Worm (Caenorhabditis elegans) whole organism, L4/young adult: Measurements from ENCODE around the gene clec-247.
"Not testable (repeated sequence)": the region's sequence is repeated elsewhere in the genome, so short reads cannot be mapped to it uniquely, and the experiment has no call there.

Source experiments
- W03F9.2 ChIP-seq: fragments of 150-350 bp; optimal IDR thresholded peaks from 2 replicates; lab custom pipeline; 2014; ENCODE audit warnings: missing biosample characterization, missing genetic modification characterization
- dao-5 ChIP-seq: sonication (generic microtip); optimal IDR thresholded peaks from 2 replicates; lab custom pipeline; 2016; ENCODE audit warnings: missing genotype, missing genetic modification characterization, moderate library complexity, missing compliant biosample characterization
- him-1 ChIP-seq: sonication (generic microtip); optimal IDR thresholded peaks from 2 replicates; lab custom pipeline; 2016; ENCODE audit warnings: missing genotype, missing genetic modification reagents, missing genetic modification characterization, missing compliant biosample characterization

The clec-247 gene

ce11 chrV:18270403-18270802 lies 12.3 kb upstream of the clec-247 start, which contains the start of gene Y37H2C.4:
Gene Y37H2C.4 (plus strand): TSS chrV:18270703.
- TF ChIP-seq dao-5 (tag; lab: Kevin White, UChicago) = no peak
- TF ChIP-seq W03F9.2 (tag; lab: Kevin White, UChicago) = no peak
- TF ChIP-seq him-1 (tag; lab: Kevin White, UChicago) = no peak

ce11 chrV:18280778-18281177 lies 1.9 kb upstream of the clec-247 start, which contains the start of gene Y51A2A.16:
Gene Y51A2A.16 (minus strand): TSS chrV:18280878.
- TF ChIP-seq him-1 (tag; lab: Kevin White, UChicago) (no peak), W03F9.2 (tag; lab: Kevin White, UChicago) (no peak), dao-5 (tag; lab: Kevin White, UChicago) (no peak)

- TF ChIP-seq W03F9.2 (tag; lab: Kevin White, UChicago) = no peak
- no peak for TF ChIP-seq dao-5 (tag; lab: Kevin White, UChicago)
Measured at ce11 chrV:18290642-18291041, 7.9 kb downstream of the clec-247 start, which contains the start of gene Y51A2A.4. Gene Y51A2A.4 (plus strand): TSS chrV:18290942.

ce11 chrV:18292295-18292694 lies 9.6 kb downstream of the clec-247 start, which contains the start of gene Y51A2A.12:
Gene Y51A2A.12 (plus strand): TSS chrV:18292595.
- TF ChIP-seq W03F9.2 (tag; lab: Kevin White, UChicago) (no peak), him-1 (tag; lab: Kevin White, UChicago) (no peak), dao-5 (tag; lab: Kevin White, UChicago) (no peak)

- TF ChIP-seq him-1 (tag; lab: Kevin White, UChicago) (no peak), dao-5 (tag; lab: Kevin White, UChicago) (no peak), W03F9.2 (tag; lab: Kevin White, UChicago) (no peak)
Measured at ce11 chrV:18298506-18298905, 15.8 kb downstream of the clec-247 start, which contains the start of gene Y51A2A.5. Gene Y51A2A.5 (plus strand): TSS chrV:18298806.

ce11 chrV:18299313-18299712 lies 16.6 kb downstream of the clec-247 start:
- TF ChIP-seq him-1 (tag; lab: Kevin White, UChicago) (no peak), dao-5 (tag; lab: Kevin White, UChicago) (no peak), W03F9.2 (tag; lab: Kevin White, UChicago) (no peak)

- TF ChIP-seq W03F9.2, dao-5, him-1 (tag; lab: Kevin White, UChicago): not testable (repeated sequence)
Measured at ce11 chrV:18302414-18302813, 19.7 kb downstream of the clec-247 start, which contains the start of gene Y51A2A.6. Gene Y51A2A.6 (plus strand): TSS chrV:18302714.

ce11 chrV:18318312-18318711 lies 35.6 kb downstream of the clec-247 start, which contains the start of gene fbxb-119:
Gene fbxb-119 (plus strand): TSS chrV:18318612.
- no peak for TF ChIP-seq W03F9.2 (tag; lab: Kevin White, UChicago)
- TF ChIP-seq him-1 (tag; lab: Kevin White, UChicago) = no peak
- no peak for TF ChIP-seq dao-5 (tag; lab: Kevin White, UChicago)

ce11 chrV:18323231-18323630 lies 40.5 kb downstream of the clec-247 start, which contains the start of gene B0462.5:
Gene B0462.5 (minus strand): TSS chrV:18323331.
- no peak for TF ChIP-seq dao-5 (tag; lab: Kevin White, UChicago)
- no peak for TF ChIP-seq W03F9.2 (tag; lab: Kevin White, UChicago)
- no peak for TF ChIP-seq him-1 (tag; lab: Kevin White, UChicago)

ce11 chrV:18324525-18324924 lies 41.8 kb downstream of the clec-247 start:
- no peak for TF ChIP-seq W03F9.2 (tag; lab: Kevin White, UChicago)
- no peak for TF ChIP-seq him-1 (tag; lab: Kevin White, UChicago)
- no peak for TF ChIP-seq dao-5 (tag; lab: Kevin White, UChicago)

ce11 chrV:18331086-18331485 lies 48.4 kb downstream of the clec-247 start, which contains the start of gene B0462.4:
Gene B0462.4 (minus strand): TSS chrV:18331186.
- no peak for TF ChIP-seq him-1 (tag; lab: Kevin White, UChicago)
- no peak for TF ChIP-seq dao-5 (tag; lab: Kevin White, UChicago)
- no peak for TF ChIP-seq W03F9.2 (tag; lab: Kevin White, UChicago)
